Worm (Caenorhabditis elegans) whole organism, mixed stage, embryonic: ENCODE data around the gene VW02B12L.2.

Source experiments
- M03D4.4 ChIP-seq: sonication (generic microtip); optimal IDR thresholded peaks from 2 replicates; lab custom pipeline; 2017; ENCODE audit warnings: mild to moderate bottlenecking, missing genetic modification characterization, missing compliant biosample characterization
- bed-3 ChIP-seq: fragments of 200-800 bp; sonication (Bioruptor generic); optimal IDR thresholded peaks from 3 replicates; lab custom pipeline; 2018; ENCODE audit warnings: mild to moderate bottlenecking, missing genetic modification characterization, moderate library complexity, missing compliant biosample characterization
- blmp-1 ChIP-seq: fragments of 150-350 bp; optimal IDR thresholded peaks from 2 replicates; lab custom pipeline; 2014; ENCODE audit warnings: missing biosample characterization, missing genetic modification characterization
- ceh-39 ChIP-seq: fragments of 150-350 bp; optimal IDR thresholded peaks from 2 replicates; lab custom pipeline; 2014; ENCODE audit warnings: missing biosample characterization, missing genetic modification characterization
- ceh-43 ChIP-seq: fragments of 200-800 bp; sonication (Bioruptor generic); optimal IDR thresholded peaks from 2 replicates; lab custom pipeline; 2018; ENCODE audit warnings: mild to moderate bottlenecking, missing genetic modification characterization, moderate library complexity, missing compliant biosample characterization
- ceh-83 ChIP-seq: fragments of 200-800 bp; sonication (Bioruptor generic); optimal IDR thresholded peaks from 2 replicates; lab custom pipeline; 2018; ENCODE audit warnings: mild to moderate bottlenecking, missing genetic modification characterization, missing compliant biosample characterization
- ces-1 ChIP-seq: fragments of 150-350 bp; optimal IDR thresholded peaks from 2 replicates; lab custom pipeline; 2014; ENCODE audit warnings: missing biosample characterization, missing genetic modification reagents, missing genetic modification characterization
- cnd-1 ChIP-seq: fragments of 200-800 bp; sonication (Bioruptor generic); optimal IDR thresholded peaks from 2 replicates; lab custom pipeline; 2018; ENCODE audit warnings: mild to moderate bottlenecking, missing genetic modification characterization, missing compliant biosample characterization
- drap-1 ChIP-seq: fragments of 200-800 bp; sonication (Bioruptor generic); optimal IDR thresholded peaks from 3 replicates; lab custom pipeline; 2018; ENCODE audit warnings: mild to moderate bottlenecking, missing genetic modification characterization, missing compliant biosample characterization
- elt-1 ChIP-seq: sonication (generic microtip); optimal IDR thresholded peaks from 2 replicates; lab custom pipeline; 2017; ENCODE audit warnings: missing genetic modification characterization, mild to moderate bottlenecking, missing compliant biosample characterization, antibody characterized with exemption, moderate library complexity, borderline replicate concordance; ENCODE audit not compliant: insufficient read depth
- elt-3 ChIP-seq: fragments of 150-350 bp; optimal IDR thresholded peaks from 2 replicates; lab custom pipeline; 2014; ENCODE audit warnings: missing biosample characterization, missing genetic modification characterization
- flh-1 ChIP-seq: fragments of 200-800 bp; sonication (Bioruptor generic); optimal IDR thresholded peaks from 2 replicates; lab custom pipeline; 2018; ENCODE audit warnings: mild to moderate bottlenecking, missing genetic modification characterization, moderate library complexity, missing compliant biosample characterization
- ham-2 ChIP-seq: fragments of 200-800 bp; sonication (Bioruptor generic); optimal IDR thresholded peaks from 2 replicates; lab custom pipeline; 2018; ENCODE audit warnings: mild to moderate bottlenecking, missing genetic modification characterization, missing compliant biosample characterization
- hlh-1 ChIP-seq: fragments of 150-350 bp; optimal IDR thresholded peaks from 2 replicates; lab custom pipeline; 2014; ENCODE audit warnings: missing biosample characterization, missing genetic modification reagents, missing genetic modification characterization
- lin-13 ChIP-seq: fragments of 150-350 bp; optimal IDR thresholded peaks from 2 replicates; lab custom pipeline; 2014; ENCODE audit warnings: missing biosample characterization, missing genetic modification characterization
- lin-32 ChIP-seq: fragments of 200-800 bp; sonication (Bioruptor generic); optimal IDR thresholded peaks from 2 replicates; lab custom pipeline; 2018; ENCODE audit warnings: mild to moderate bottlenecking, missing genetic modification characterization, missing compliant biosample characterization
- lsy-2 ChIP-seq: fragments of 150-350 bp; optimal IDR thresholded peaks from 2 replicates; lab custom pipeline; 2014; ENCODE audit warnings: missing biosample characterization, missing genetic modification characterization
- mab-5 ChIP-seq: fragments of 150-350 bp; optimal IDR thresholded peaks from 2 replicates; lab custom pipeline; 2014; ENCODE audit warnings: missing biosample characterization, missing genetic modification characterization
- mep-1 ChIP-seq: fragments of 150-350 bp; optimal IDR thresholded peaks from 2 replicates; lab custom pipeline; 2017; ENCODE audit warnings: missing biosample characterization, missing genetic modification reagents, missing genetic modification characterization, inconsistent platforms
- mls-2 ChIP-seq: sonication (generic microtip); optimal IDR thresholded peaks from 2 replicates; lab custom pipeline; 2016; ENCODE audit warnings: mild to moderate bottlenecking, missing genetic modification characterization, moderate library complexity, missing compliant biosample characterization
- nhr-12 ChIP-seq: fragments of 150-350 bp; optimal IDR thresholded peaks from 2 replicates; lab custom pipeline; 2014; ENCODE audit warnings: missing biosample characterization, missing genetic modification characterization
- nhr-2 ChIP-seq: fragments of 150-350 bp; optimal IDR thresholded peaks from 2 replicates; lab custom pipeline; 2014; ENCODE audit warnings: missing biosample characterization, missing genetic modification characterization
- nhr-237 ChIP-seq: fragments of 150-350 bp; optimal IDR thresholded peaks from 2 replicates; lab custom pipeline; 2014; ENCODE audit warnings: missing biosample characterization, missing genetic modification characterization
- nhr-28 ChIP-seq: fragments of 150-350 bp; optimal IDR thresholded peaks from 2 replicates; lab custom pipeline; 2014; ENCODE audit warnings: missing biosample characterization, missing genetic modification characterization
- nhr-76 ChIP-seq: sonication (generic microtip); optimal IDR thresholded peaks from 2 replicates; lab custom pipeline; 2017; ENCODE audit warnings: missing biosample characterization, missing genetic modification characterization
- pha-4 ChIP-seq: fragments of 150-350 bp; optimal IDR thresholded peaks from 2 replicates; lab custom pipeline; 2018; ENCODE audit warnings: missing biosample characterization, missing genetic modification reagents, missing genetic modification characterization
- sem-2 ChIP-seq: fragments of 200-800 bp; sonication (Bioruptor generic); optimal IDR thresholded peaks from 2 replicates; lab custom pipeline; 2018; ENCODE audit warnings: mild to moderate bottlenecking, missing genetic modification characterization, missing compliant biosample characterization
- snpc-4 ChIP-seq: fragments of 150-350 bp; optimal IDR thresholded peaks from 2 replicates; lab custom pipeline; 2014; ENCODE audit warnings: missing biosample characterization, missing genetic modification characterization
- sptf-1 ChIP-seq: sonication (generic microtip); optimal IDR thresholded peaks from 2 replicates; lab custom pipeline; 2017; ENCODE audit warnings: mild to moderate bottlenecking, missing genetic modification characterization, moderate library complexity, missing compliant biosample characterization
- tbx-8 ChIP-seq: fragments of 200-800 bp; sonication (Bioruptor generic); optimal IDR thresholded peaks from 2 replicates; lab custom pipeline; 2018; ENCODE audit warnings: mild to moderate bottlenecking, missing genetic modification characterization, moderate library complexity, missing compliant biosample characterization
- unc-120 ChIP-seq: sonication (generic microtip); optimal IDR thresholded peaks from 2 replicates; lab custom pipeline; 2017; ENCODE audit warnings: missing genetic modification characterization, missing compliant biosample characterization; ENCODE audit not compliant: poor library complexity, severe bottlenecking
- unc-39 ChIP-seq: fragments of 150-350 bp; optimal IDR thresholded peaks from 2 replicates; lab custom pipeline; 2014; ENCODE audit warnings: missing biosample characterization, missing genetic modification characterization
- unc-62 ChIP-seq: fragments of 150-350 bp; optimal IDR thresholded peaks from 2 replicates; lab custom pipeline; 2014; ENCODE audit warnings: missing biosample characterization, missing genetic modification reagents, missing genetic modification characterization
- zip-8 ChIP-seq: fragments of 150-350 bp; optimal IDR thresholded peaks from 2 replicates; lab custom pipeline; 2014; ENCODE audit warnings: missing biosample characterization, missing genetic modification characterization
- ztf-11 ChIP-seq: fragments of 150-350 bp; optimal IDR thresholded peaks from 2 replicates; lab custom pipeline; 2014; ENCODE audit warnings: missing biosample characterization, missing genetic modification characterization

VW02B12L.2 gene

ce11 chrII:11484600-11484999 lies 44.5 kb upstream of the VW02B12L.2 start:
- peak; percentile 99 for TF ChIP-seq ceh-83 (GFP tag; lab: Kevin White, UChicago)
- TF ChIP-seq ceh-43 = peak; percentile 93
- peak; percentile 96 for TF ChIP-seq lin-32
- TF ChIP-seq mls-2 (tag; lab: Kevin White, UChicago) = peak; percentile 99
- TF ChIP-seq nhr-76 (tag; lab: Kevin White, UChicago) = no peak
- peak; percentile 81 for TF ChIP-seq lin-13 (tag; lab: Kevin White, UChicago)
- TF ChIP-seq cnd-1 (tag; lab: Kevin White, UChicago) = peak; percentile 98
- TF ChIP-seq ham-2 (GFP tag; lab: Kevin White, UChicago) = peak; percentile 95
- TF ChIP-seq ces-1 (GFP tag; lab: Kevin White, UChicago) = no peak
- TF ChIP-seq nhr-2 (tag; lab: Kevin White, UChicago) = no peak
- TF ChIP-seq unc-39 (tag; lab: Kevin White, UChicago) = no peak
- TF ChIP-seq hlh-1 (tag; lab: Kevin White, UChicago) = no peak
- peak; percentile 92 for TF ChIP-seq bed-3
- no peak for TF ChIP-seq zip-8 (tag; lab: Kevin White, UChicago)
- TF ChIP-seq pha-4 (tag; lab: Kevin White, UChicago) = peak; percentile 66
- no peak for TF ChIP-seq mab-5 (tag; lab: Kevin White, UChicago)
- TF ChIP-seq mep-1 (tag; lab: Kevin White, UChicago) = peak; percentile 80
- no peak for TF ChIP-seq ceh-39
- no peak for TF ChIP-seq elt-1 (tag; lab: Kevin White, UChicago)
- peak; percentile 94 for TF ChIP-seq sem-2 (GFP tag; lab: Kevin White, UChicago)
- TF ChIP-seq nhr-28 (tag; lab: Kevin White, UChicago) = peak; percentile 48
- TF ChIP-seq nhr-12 (tag; lab: Kevin White, UChicago) = no peak
- no peak for TF ChIP-seq blmp-1
- no peak for TF ChIP-seq snpc-4 (tag; lab: Kevin White, UChicago)
- peak; percentile 98 for TF ChIP-seq drap-1 (GFP tag; lab: Kevin White, UChicago)
- peak; percentile 100 for TF ChIP-seq sptf-1
- TF ChIP-seq ztf-11 (tag; lab: Kevin White, UChicago) = peak; percentile 58
- TF ChIP-seq tbx-8 = peak; percentile 93
- TF ChIP-seq unc-120 (tag; lab: Kevin White, UChicago) = peak; percentile 94
- TF ChIP-seq M03D4.4 = peak; percentile 97
- peak; percentile 74 for TF ChIP-seq unc-62 (GFP tag; lab: Kevin White, UChicago)
- TF ChIP-seq lsy-2 = peak; percentile 84
- no peak for TF ChIP-seq nhr-237 (tag; lab: Kevin White, UChicago)
- TF ChIP-seq elt-3 (tag; lab: Kevin White, UChicago) = no peak
- TF ChIP-seq flh-1 (GFP tag; lab: Kevin White, UChicago) = peak; percentile 96
- TF ChIP-seq, all 35 proteins: peak for 21

ce11 chrII:11479076-11479475 lies 38.9 kb upstream of the VW02B12L.2 start, which contains the start of gene W02B12.12:
TSS of gene W02B12.12 (minus strand) at chrII:11479176.
- TF ChIP-seq pha-4 (tag; lab: Kevin White, UChicago) (no peak), elt-3 (tag; lab: Kevin White, UChicago) (no peak), lsy-2 (no peak), unc-39 (tag; lab: Kevin White, UChicago) (no peak), unc-62 (GFP tag; lab: Kevin White, UChicago) (no peak), tbx-8 (no peak), nhr-237 (tag; lab: Kevin White, UChicago) (no peak), lin-32 (no peak), bed-3 (no peak), nhr-2 (tag; lab: Kevin White, UChicago) (no peak), blmp-1 (no peak), nhr-12 (tag; lab: Kevin White, UChicago) (no peak), lin-13 (tag; lab: Kevin White, UChicago) (no peak)

ce11 chrII:11476410-11476809 lies 36.3 kb upstream of the VW02B12L.2 start, which contains the start of gene W02B12.16:
TSS of gene W02B12.16 (minus strand) at chrII:11476510.
- TF ChIP-seq unc-39 (tag; lab: Kevin White, UChicago) = no peak
- no peak for TF ChIP-seq unc-62 (GFP tag; lab: Kevin White, UChicago)
- TF ChIP-seq tbx-8 = no peak
- TF ChIP-seq drap-1 (GFP tag; lab: Kevin White, UChicago) = no peak
- no peak for TF ChIP-seq nhr-12 (tag; lab: Kevin White, UChicago)
- TF ChIP-seq ztf-11 (tag; lab: Kevin White, UChicago) = no peak
- TF ChIP-seq lin-32 = no peak
- no peak for TF ChIP-seq pha-4 (tag; lab: Kevin White, UChicago)
